Worm (Caenorhabditis elegans) whole organism, L1 larva: ENCODE results near the gene K08D10.11.

Source experiments
- C34B4.2 ChIP-seq: sonication (generic microtip); optimal IDR thresholded peaks from 2 replicates; lab custom pipeline; 2017; ENCODE audit warnings: mild to moderate bottlenecking, missing genetic modification characterization, missing compliant biosample characterization
- ama-1 ChIP-seq: fragments of 150-350 bp; optimal IDR thresholded peaks from 2 replicates; lab custom pipeline; 2014
- elt-3 ChIP-seq, 6 experiments: fragments of 150-350 bp in 1 of 6; sonication (generic microtip); optimal IDR thresholded peaks; 2 replicates each; lab custom pipeline; 2017 to 2018; ENCODE audit warnings: missing biosample characterization in 6 of 6, missing genetic modification characterization in 6 of 6, inconsistent platforms in 1 of 6
- hpl-2 ChIP-seq: fragments of 150-350 bp; optimal IDR thresholded peaks from 2 replicates; lab custom pipeline; 2014; ENCODE audit warnings: missing biosample characterization, missing genetic modification reagents, missing genetic modification characterization
- lin-13 ChIP-seq: fragments of 150-350 bp; optimal IDR thresholded peaks from 2 replicates; lab custom pipeline; 2014; ENCODE audit warnings: missing biosample characterization, missing genetic modification reagents, missing genetic modification characterization
- nhr-237 ChIP-seq: fragments of 150-350 bp; optimal IDR thresholded peaks from 2 replicates; lab custom pipeline; 2014; ENCODE audit warnings: missing biosample characterization, missing genetic modification characterization
- nhr-28 ChIP-seq: fragments of 150-350 bp; optimal IDR thresholded peaks from 2 replicates; lab custom pipeline; 2014; ENCODE audit warnings: missing biosample characterization, missing genetic modification characterization
- nhr-84 ChIP-seq: sonication (generic microtip); optimal IDR thresholded peaks from 2 replicates; lab custom pipeline; 2017; ENCODE audit warnings: missing biosample characterization, missing genetic modification characterization
- pag-3 ChIP-seq: sonication (generic microtip); optimal IDR thresholded peaks from 2 replicates; lab custom pipeline; 2017; ENCODE audit warnings: missing genetic modification characterization, mild to moderate bottlenecking, missing compliant biosample characterization, antibody characterized with exemption, borderline replicate concordance; ENCODE audit not compliant: insufficient read depth
- tbx-2 ChIP-seq: sonication (generic microtip); optimal IDR thresholded peaks from 2 replicates; lab custom pipeline; 2016; ENCODE audit warnings: missing genetic modification characterization, missing compliant biosample characterization
- unc-130 ChIP-seq: fragments of 150-350 bp; optimal IDR thresholded peaks from 2 replicates; lab custom pipeline; 2017; ENCODE audit warnings: missing biosample characterization, missing genetic modification characterization, inconsistent platforms
- ztf-11 ChIP-seq, 2 experiments: sonication (generic microtip); optimal IDR thresholded peaks; 2 replicates each; lab custom pipeline; 2016 to 2017; ENCODE audit warnings: missing genetic modification characterization in 2 of 2, missing biosample characterization in 1 of 2, missing compliant biosample characterization in 1 of 2

- no peak for TF ChIP-seq ztf-11 (tag; optimal IDR thresholded peaks at IDR 0.05; lab: Kevin White, UChicago)
- no peak for TF ChIP-seq nhr-84 (tag; lab: Kevin White, UChicago)
- TF ChIP-seq lin-13 (GFP tag; lab: Kevin White, UChicago): no peak
- TF ChIP-seq ama-1: no peak
- TF ChIP-seq nhr-237: no peak
- no peak for TF ChIP-seq elt-3 (tag; optimal IDR thresholded peaks at IDR 0.05; lab: Kevin White, UChicago)
- no peak for TF ChIP-seq nhr-28 (tag; lab: Kevin White, UChicago)
- TF ChIP-seq pag-3: no peak
- no peak for TF ChIP-seq hpl-2 (GFP tag; lab: Kevin White, UChicago)
- no peak for TF ChIP-seq unc-130 (tag; lab: Kevin White, UChicago)
- TF ChIP-seq tbx-2: no peak
- no peak for TF ChIP-seq C34B4.2 (tag; lab: Kevin White, UChicago)
These were observed 9.9 kb downstream of the K08D10.11 start, which contains the start of gene dnj-15 for ce11 chrIV:4176088-4176487.
